Fruit fly (Drosophila melanogaster) whole organism, embryonic: ENCODE results near the gene wls.

Experiments
- ATbp ChIP-seq: fragments of 200-800 bp; sonication (Bioruptor generic); optimal IDR thresholded peaks from 2 replicates; lab custom pipeline; 2017; ENCODE audit warnings: missing biosample characterization, mild to moderate bottlenecking, missing genetic modification characterization, missing genetic modification reagents
- Asciz ChIP-seq: fragments of 200-800 bp; sonication (Bioruptor generic); optimal IDR thresholded peaks from 2 replicates; lab custom pipeline; 2017; ENCODE audit warnings: missing biosample characterization, mild to moderate bottlenecking, missing genetic modification characterization, missing genetic modification reagents
- BEAF-32 ChIP-seq: fragments of 200-800 bp; sonication (Bioruptor generic); optimal IDR thresholded peaks from 3 replicates; lab custom pipeline; 2017; ENCODE audit warnings: missing biosample characterization, missing genetic modification characterization, mild to moderate bottlenecking, moderate library complexity, missing genetic modification reagents
- CG11504 ChIP-seq: fragments of 200-800 bp; sonication (Bioruptor generic); optimal IDR thresholded peaks from 3 replicates; lab custom pipeline; 2019; ENCODE audit warnings: missing biosample characterization, mild to moderate bottlenecking, missing genetic modification characterization, moderate library complexity
- CG12299 ChIP-seq: fragments of 200-800 bp; sonication (Bioruptor generic); optimal IDR thresholded peaks from 2 replicates; lab custom pipeline; 2018; ENCODE audit warnings: missing biosample characterization, mild to moderate bottlenecking, missing genetic modification characterization
- CG12744 ChIP-seq: fragments of 200-800 bp; sonication (Bioruptor generic); optimal IDR thresholded peaks from 2 replicates; lab custom pipeline; 2016; ENCODE audit warnings: missing biosample characterization, missing genetic modification characterization
- CG14710 ChIP-seq: fragments of 200-800 bp; sonication (Bioruptor generic); optimal IDR thresholded peaks from 3 replicates; lab custom pipeline; 2019; ENCODE audit warnings: missing biosample characterization, mild to moderate bottlenecking, missing genetic modification characterization, moderate library complexity
- CG17359 ChIP-seq: fragments of 200-800 bp; sonication (Bioruptor generic); optimal IDR thresholded peaks from 3 replicates; lab custom pipeline; 2018; ENCODE audit warnings: missing biosample characterization, mild to moderate bottlenecking, missing genetic modification characterization, moderate library complexity
- CG2120 ChIP-seq: fragments of 200-800 bp; sonication (Bioruptor generic); optimal IDR thresholded peaks from 3 replicates; lab custom pipeline; 2016; ENCODE audit warnings: missing biosample characterization, missing genetic modification characterization
- CG2199 ChIP-seq: fragments of 200-800 bp; sonication (Bioruptor generic); IDR thresholded peaks from 3 replicates; pipeline ENCODE4 v1.3.6; 2022; ENCODE audit warnings: missing biosample characterization, missing genetic modification characterization
- CG31224 ChIP-seq: fragments of 200-800 bp; sonication (Bioruptor generic); IDR thresholded peaks from 2 replicates; pipeline ENCODE4 v1.3.6; 2022; ENCODE audit warnings: missing biosample characterization, missing genetic modification characterization
- CG4328 ChIP-seq: fragments of 200-800 bp; sonication (Bioruptor generic); optimal IDR thresholded peaks from 3 replicates; lab custom pipeline; 2017; ENCODE audit warnings: missing biosample characterization, missing genetic modification reagents, missing genetic modification characterization
- CG4820 ChIP-seq: fragments of 200-800 bp; sonication (Bioruptor generic); optimal IDR thresholded peaks from 3 replicates; lab custom pipeline; 2016; ENCODE audit warnings: missing biosample characterization, missing genetic modification characterization
- CG7556 ChIP-seq: fragments of 200-800 bp; sonication (Bioruptor generic); optimal IDR thresholded peaks from 2 replicates; lab custom pipeline; 2017; ENCODE audit warnings: missing biosample characterization, mild to moderate bottlenecking, missing genetic modification characterization
- CG7928 ChIP-seq: fragments of 200-800 bp; sonication (Bioruptor generic); optimal IDR thresholded peaks from 2 replicates; lab custom pipeline; 2017; ENCODE audit warnings: missing biosample characterization, mild to moderate bottlenecking, missing genetic modification characterization
- CG8290 ChIP-seq, 3 experiments: fragments of 200-800 bp; sonication (Bioruptor generic); optimal IDR thresholded peaks; 2 replicates each; lab custom pipeline; 2016 to 2019; ENCODE audit warnings: missing biosample characterization in 3 of 3, missing genetic modification characterization in 3 of 3, mild to moderate bottlenecking in 2 of 3, moderate library complexity in 1 of 3
- CG8924 ChIP-seq: fragments of 200-800 bp; optimal IDR thresholded peaks from 3 replicates; lab custom pipeline; 2019; ENCODE audit warnings: missing biosample characterization, mild to moderate bottlenecking, missing genetic modification characterization, moderate library complexity
- CG9797 ChIP-seq: fragments of 200-800 bp; sonication (Bioruptor generic); optimal IDR thresholded peaks from 3 replicates; lab custom pipeline; 2018; ENCODE audit warnings: missing biosample characterization, mild to moderate bottlenecking, missing genetic modification characterization
- CG9876 ChIP-seq: fragments of 200-800 bp; sonication (Bioruptor generic); optimal IDR thresholded peaks from 2 replicates; lab custom pipeline; 2016; ENCODE audit warnings: missing biosample characterization, missing genetic modification characterization
- Chrac-16 ChIP-seq: fragments of 200-800 bp; sonication (Bioruptor generic); optimal IDR thresholded peaks from 3 replicates; lab custom pipeline; 2016; ENCODE audit warnings: missing biosample characterization, missing genetic modification characterization
- Dll ChIP-seq: fragments of 200-800 bp; sonication (Bioruptor generic); IDR thresholded peaks from 4 replicates; pipeline ENCODE4 v1.3.6; 2022; ENCODE audit warnings: missing biosample characterization, missing genetic modification characterization; ENCODE audit not compliant: partially characterized antibody
- E2f2 ChIP-seq: fragments of 200-800 bp; sonication (Bioruptor generic); IDR thresholded peaks from 2 replicates; pipeline ENCODE4 v1.3.6; 2022; ENCODE audit warnings: missing biosample characterization, missing genetic modification characterization
- Hr51 ChIP-seq, 2 experiments: fragments of 200-800 bp; sonication (Bioruptor generic); optimal IDR thresholded peaks; 2 replicates in 1 of 2; 3 replicates in 1 of 2; lab custom pipeline; 2016 to 2018; ENCODE audit warnings: missing biosample characterization in 2 of 2, missing genetic modification characterization in 2 of 2, mild to moderate bottlenecking in 1 of 2, moderate library complexity in 1 of 2
- Nf-YC ChIP-seq: fragments of 200-800 bp; optimal IDR thresholded peaks from 3 replicates; lab custom pipeline; 2019; ENCODE audit warnings: missing biosample characterization, mild to moderate bottlenecking, missing genetic modification characterization, moderate library complexity
- Poxn ChIP-seq: fragments of 200-800 bp; sonication (Bioruptor generic); IDR thresholded peaks from 2 replicates; pipeline ENCODE4 v1.3.6; 2022; ENCODE audit warnings: missing biosample characterization, missing genetic modification characterization
- Ptx1 ChIP-seq: fragments of 200-800 bp; sonication (Bioruptor generic); IDR thresholded peaks from 2 replicates; pipeline ENCODE4 v1.3.6; 2022; ENCODE audit warnings: missing biosample characterization, missing genetic modification characterization
- Vsx1 ChIP-seq: fragments of 200-800 bp; sonication (Bioruptor generic); optimal IDR thresholded peaks from 2 replicates; lab custom pipeline; 2017; ENCODE audit warnings: missing biosample characterization, mild to moderate bottlenecking, missing genetic modification characterization, missing genetic modification reagents
- YL-1 ChIP-seq: fragments of 200-800 bp; sonication (Bioruptor generic); optimal IDR thresholded peaks from 3 replicates; lab custom pipeline; 2017; ENCODE audit warnings: missing biosample characterization, mild to moderate bottlenecking, missing genetic modification characterization
- ash1 ChIP-seq: fragments of 200-800 bp; sonication (Bioruptor generic); optimal IDR thresholded peaks from 2 replicates; lab custom pipeline; 2018; ENCODE audit warnings: missing biosample characterization, mild to moderate bottlenecking, missing genetic modification characterization
- bsh ChIP-seq, 2 experiments: fragments of 200-800 bp; sonication (Bioruptor generic); optimal IDR thresholded peaks; 2 replicates each; lab custom pipeline; 2017 to 2018; ENCODE audit warnings: mild to moderate bottlenecking in 2 of 2, missing biosample characterization in 2 of 2, missing genetic modification characterization in 2 of 2, moderate library complexity in 1 of 2
- cas ChIP-seq: fragments of 200-800 bp; sonication (Bioruptor generic); IDR thresholded peaks from 2 replicates; pipeline ENCODE4 v1.3.6; 2022; ENCODE audit warnings: missing biosample characterization, missing genetic modification characterization
- dpn ChIP-seq, 2 experiments: fragments of 200-800 bp; sonication (Bioruptor generic); optimal IDR thresholded peaks; 3 replicates each; lab custom pipeline; 2016; ENCODE audit warnings: missing biosample characterization in 2 of 2, missing genetic modification characterization in 2 of 2
- ewg ChIP-seq: fragments of 200-800 bp; sonication (Bioruptor generic); optimal IDR thresholded peaks from 3 replicates; lab custom pipeline; 2017; ENCODE audit warnings: mild to moderate bottlenecking, missing biosample characterization, missing genetic modification reagents, missing genetic modification characterization
- insv ChIP-seq, 2 experiments: fragments of 200-800 bp; sonication (Bioruptor generic); optimal IDR thresholded peaks; 3 replicates each; lab custom pipeline; 2016 to 2018; ENCODE audit warnings: missing biosample characterization in 2 of 2, missing genetic modification characterization in 2 of 2
- jing ChIP-seq: fragments of 200-800 bp; sonication (Bioruptor generic); optimal IDR thresholded peaks from 2 replicates; lab custom pipeline; 2018; ENCODE audit warnings: missing biosample characterization, mild to moderate bottlenecking, missing genetic modification characterization
- kah ChIP-seq: fragments of 200-800 bp; sonication (Bioruptor generic); optimal IDR thresholded peaks from 2 replicates; lab custom pipeline; 2018; ENCODE audit warnings: missing biosample characterization, mild to moderate bottlenecking, missing genetic modification characterization
- pzg ChIP-seq: fragments of 200-800 bp; sonication (Bioruptor generic); optimal IDR thresholded peaks from 3 replicates; lab custom pipeline; 2018; ENCODE audit warnings: missing biosample characterization, mild to moderate bottlenecking, missing genetic modification characterization, moderate library complexity
- rib ChIP-seq: fragments of 200-800 bp; sonication (Bioruptor generic); IDR thresholded peaks from 2 replicates; pipeline ENCODE4 v1.3.6; 2022; ENCODE audit warnings: missing biosample characterization, missing genetic modification characterization
- row ChIP-seq: fragments of 200-800 bp; sonication (Bioruptor generic); IDR thresholded peaks from 3 replicates; pipeline ENCODE4 v1.3.6; 2022; ENCODE audit warnings: missing biosample characterization, missing genetic modification characterization
- sna ChIP-seq: fragments of 200-800 bp; sonication (Bioruptor generic); IDR thresholded peaks from 2 replicates; pipeline ENCODE4 v1.3.6; 2022; ENCODE audit warnings: missing biosample characterization, missing genetic modification characterization; ENCODE audit not compliant: partially characterized antibody
- sqz ChIP-seq: fragments of 200-800 bp; sonication (Bioruptor generic); optimal IDR thresholded peaks from 3 replicates; lab custom pipeline; 2018; ENCODE audit warnings: missing biosample characterization, mild to moderate bottlenecking, missing genetic modification characterization
- stwl ChIP-seq: fragments of 200-800 bp; sonication (Bioruptor generic); optimal IDR thresholded peaks from 3 replicates; lab custom pipeline; 2018; ENCODE audit warnings: missing biosample characterization, mild to moderate bottlenecking, missing genetic modification characterization, moderate library complexity
- wek ChIP-seq: fragments of 200-800 bp; sonication (Bioruptor generic); optimal IDR thresholded peaks from 3 replicates; lab custom pipeline; 2018; ENCODE audit warnings: missing biosample characterization, mild to moderate bottlenecking, missing genetic modification characterization, moderate library complexity

Gene wls

DNA sequence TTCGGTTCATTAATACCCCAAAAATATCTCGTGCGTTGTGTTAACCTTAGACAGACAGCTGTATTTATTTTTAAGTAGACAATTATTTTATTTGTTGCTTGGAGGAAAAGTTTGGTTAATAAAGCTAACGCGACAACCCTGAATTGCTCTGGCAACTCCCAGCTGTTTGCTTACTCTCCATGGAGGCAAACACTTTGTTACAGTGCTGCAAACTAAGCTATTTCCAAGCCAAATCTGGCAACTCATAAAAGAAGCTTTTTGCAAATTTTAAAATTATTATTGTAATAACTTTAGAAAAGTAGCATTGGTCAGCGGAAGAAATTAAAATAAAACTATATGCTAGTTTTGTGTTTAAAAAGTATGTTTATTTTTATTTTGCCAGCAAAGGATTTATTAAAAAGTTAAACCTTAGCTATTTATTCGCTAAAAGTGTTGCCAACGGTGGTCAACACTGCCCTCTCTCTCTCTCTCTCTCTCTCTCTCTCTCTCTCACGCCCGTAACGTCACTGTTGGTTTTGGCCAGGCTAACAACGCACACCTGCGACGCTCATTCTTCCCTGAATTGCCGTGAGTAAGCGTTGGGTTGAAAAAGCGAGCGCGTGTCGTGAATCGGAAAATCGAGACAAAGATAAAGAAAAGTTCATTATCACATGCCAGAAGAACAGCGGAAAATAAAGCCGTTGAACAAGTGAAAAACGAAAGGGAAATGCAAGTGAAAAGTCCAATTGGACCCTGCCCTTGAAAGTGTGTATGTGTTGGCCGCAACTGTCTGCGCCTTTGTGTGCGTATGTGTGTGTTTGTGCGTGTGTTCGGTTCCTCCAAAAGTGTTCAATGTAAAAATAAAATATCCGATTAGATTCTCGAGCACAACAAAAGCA lies 46.1 kb upstream of the wls start (continued):
- TF ChIP-seq BEAF-32 (no peak), Ptx1 (GFP tag; lab: Robert Waterston, UW) (peak; percentile 94)

- TF ChIP-seq Dll (GFP tag; lab: Robert Waterston, UW) = peak; percentile 30; the same call in 1 of the 4 replicates
- TF ChIP-seq CG31224 (GFP tag; lab: Robert Waterston, UW) = no peak
- TF ChIP-seq row (GFP tag; lab: Robert Waterston, UW) = peak; percentile 40; the same call in 1 of the 3 replicates
- peak; percentile 58 for TF ChIP-seq CG11504 (tag; lab: Kevin White, UChicago)
- peak; percentile 6 for TF ChIP-seq stwl (tag; lab: Kevin White, UChicago)
- TF ChIP-seq bsh (GFP tag; optimal IDR thresholded peaks at IDR 0.05; lab: Kevin White, UChicago) = peak in 1 of 2 experiments; percentile 44
- TF ChIP-seq ewg (GFP tag; lab: Kevin White, UChicago) = peak; percentile 19
- TF ChIP-seq insv (GFP tag; optimal IDR thresholded peaks at IDR 0.05; lab: Kevin White, UChicago) = peak in 1 of 2 experiments; percentile 92
- no peak for TF ChIP-seq CG9876 (GFP tag; lab: Kevin White, UChicago)
- peak; percentile 25; the same call in 1 of the 2 replicates for TF ChIP-seq sna (GFP tag; lab: Robert Waterston, UW)
- peak; percentile 14 for TF ChIP-seq CG12299 (tag; lab: Kevin White, UChicago)
- TF ChIP-seq ATbp = no peak
- TF ChIP-seq CG7928 = peak; percentile 86
- TF ChIP-seq wek (GFP tag; lab: Kevin White, UChicago) = no peak
- peak; percentile 7 for TF ChIP-seq YL-1 (GFP tag; lab: Kevin White, UChicago)
- TF ChIP-seq jing (GFP tag; lab: Kevin White, UChicago) = no peak
- TF ChIP-seq CG2120 (GFP tag; lab: Kevin White, UChicago) = no peak
- no peak for TF ChIP-seq Asciz
- TF ChIP-seq pzg (GFP tag; lab: Kevin White, UChicago) = peak; percentile 39
- peak; percentile 96 for TF ChIP-seq kah (GFP tag; lab: Kevin White, UChicago)
- no peak for TF ChIP-seq CG12744
- TF ChIP-seq dpn (GFP tag; optimal IDR thresholded peaks at IDR 0.05; lab: Kevin White, UChicago) = no peak
- peak in 1 of 2 experiments; percentile 6 for TF ChIP-seq Hr51 (GFP tag; optimal IDR thresholded peaks at IDR 0.05; lab: Kevin White, UChicago)
- TF ChIP-seq cas (GFP tag; lab: Robert Waterston, UW) = no peak
- TF ChIP-seq CG8924 = peak; percentile 14
- TF ChIP-seq rib = peak; percentile 71
- TF ChIP-seq sqz (GFP tag; lab: Kevin White, UChicago) = peak; percentile 99
- TF ChIP-seq CG9797 (GFP tag; lab: Kevin White, UChicago) = peak; percentile 48
- peak; percentile 52; the same call in 1 of the 2 replicates for TF ChIP-seq E2f2
- peak; percentile 93 for TF ChIP-seq Vsx1 (GFP tag; lab: Kevin White, UChicago)
- peak; percentile 46 for TF ChIP-seq Nf-YC (tag; lab: Kevin White, UChicago)
- TF ChIP-seq CG2199 (GFP tag; lab: Robert Waterston, UW) = 0 out of 3 replicates have a peak, but pooled peaks have one; percentile 46
- TF ChIP-seq CG7556 = no peak
- TF ChIP-seq CG8290 (GFP tag; optimal IDR thresholded peaks at IDR 0.05; lab: Kevin White, UChicago) = no peak
- peak in 1 of 2 experiments; percentile 4 for TF ChIP-seq CG8290 (tag; optimal IDR thresholded peaks at IDR 0.05; lab: Kevin White, UChicago)
- TF ChIP-seq CG17359 = peak; percentile 71
- no peak for TF ChIP-seq ash1 (GFP tag; lab: Kevin White, UChicago)
- no peak for TF ChIP-seq Chrac-16
- TF ChIP-seq CG14710 (tag; lab: Kevin White, UChicago) = peak; percentile 66
- TF ChIP-seq CG4328 (GFP tag; lab: Kevin White, UChicago) = no peak
- no peak for TF ChIP-seq Poxn (GFP tag; lab: Robert Waterston, UW)
- TF ChIP-seq CG4820 = no peak
These were observed 45.2 kb upstream of the wls start, which contains the start of gene CG42671 for dm6 chr3L:11214406-11215243. Gene CG42671, plus strand, starts transcription at chr3L:11214505.
